Worm (Caenorhabditis elegans): ENCODE measurements around the gene zchc-1A.

The zchc-1A gene

DNA sequence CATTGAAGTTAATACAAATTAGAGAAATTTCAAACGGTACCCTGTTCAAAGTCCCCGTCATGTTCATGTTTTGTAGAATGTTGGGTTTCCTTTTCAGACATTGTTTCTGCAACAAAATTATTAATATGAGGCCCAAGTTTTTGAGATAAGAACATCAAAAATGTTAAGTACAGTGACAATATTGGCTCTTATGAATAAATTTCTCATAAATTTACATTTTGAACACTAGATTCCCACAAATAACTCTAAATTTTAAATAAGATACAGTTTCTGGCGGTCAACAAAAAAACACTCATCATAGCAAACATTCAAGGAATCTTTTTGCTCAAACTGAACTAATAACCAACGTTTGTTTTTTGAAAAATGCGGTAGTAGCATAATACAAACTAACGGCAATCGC is 52.1 kb downstream of the zchc-1A start, which contains the start of gene H28G03.3:
TSS of gene H28G03.3 (minus strand) at position 101 of the 400 bp plus-strand sequence.
- TF ChIP-seq zag-1 (tag; optimal IDR thresholded peaks at IDR 0.05) (no peak), mab-5 (tag; optimal IDR thresholded peaks at IDR 0.05) (no peak), ztf-11 (tag; optimal IDR thresholded peaks at IDR 0.05) (no peak), ama-1 (optimal IDR thresholded peaks at IDR 0.05) (no peak), ceh-16 (tag; optimal IDR thresholded peaks at IDR 0.05) (no peak), lin-13 (GFP tag; optimal IDR thresholded peaks at IDR 0.05) (no peak)
